Worm (Caenorhabditis elegans) whole organism, L3 larva: ENCODE data around the gene F09G2.1.

Source experiments
- ama-1 ChIP-seq: fragments of 150-350 bp; optimal IDR thresholded peaks from 2 replicates; lab custom pipeline; 2018
- elt-2 ChIP-seq: sonication (generic microtip); optimal IDR thresholded peaks from 2 replicates; lab custom pipeline; 2016; ENCODE audit warnings: missing genetic modification reagents, mild to moderate bottlenecking, missing genetic modification characterization, missing compliant biosample characterization
- fos-1 ChIP-seq: fragments of 150-350 bp; optimal IDR thresholded peaks from 2 replicates; lab custom pipeline; 2014; ENCODE audit warnings: missing biosample characterization, missing genetic modification characterization
- nfya-1 ChIP-seq: sonication (generic microtip); optimal IDR thresholded peaks from 2 replicates; lab custom pipeline; 2017; ENCODE audit warnings: missing genetic modification characterization, mild to moderate bottlenecking, missing compliant biosample characterization, antibody characterized with exemption, moderate library complexity; ENCODE audit not compliant: insufficient read depth
- nhr-11 ChIP-seq: fragments of 150-350 bp; optimal IDR thresholded peaks from 2 replicates; lab custom pipeline; 2014; ENCODE audit warnings: missing biosample characterization, missing genetic modification characterization
- nhr-77 ChIP-seq: fragments of 150-350 bp; optimal IDR thresholded peaks from 2 replicates; lab custom pipeline; 2014; ENCODE audit warnings: missing biosample characterization, missing genetic modification characterization
- skn-1 ChIP-seq: fragments of 150-350 bp; optimal IDR thresholded peaks from 2 replicates; lab custom pipeline; 2014; ENCODE audit warnings: missing biosample characterization, missing genetic modification characterization

ce11 chrV:7218988-7219387 lies 19.0 kb downstream of the F09G2.1 start, which contains the start of gene C13F10.5:
- TF ChIP-seq nfya-1 (tag; lab: Kevin White, UChicago) = no peak
- no peak for TF ChIP-seq nhr-11 (tag; lab: Kevin White, UChicago)
- no peak for TF ChIP-seq elt-2 (tag; lab: Kevin White, UChicago)
- no peak for TF ChIP-seq nhr-77 (tag; lab: Kevin White, UChicago)
- TF ChIP-seq fos-1 = no peak
- TF ChIP-seq skn-1 = no peak
- no peak for TF ChIP-seq ama-1 (lab: Kevin White, UChicago)
